Worm (Caenorhabditis elegans) whole organism, L1 larva: ENCODE data around the gene Y116F11B.8.

Experiments used
- C04F5.9 ChIP-seq: sonication (generic microtip); optimal IDR thresholded peaks from 2 replicates; lab custom pipeline; 2016; ENCODE audit warnings: missing genetic modification characterization, missing compliant biosample characterization
- C34B4.2 ChIP-seq: sonication (generic microtip); optimal IDR thresholded peaks from 2 replicates; lab custom pipeline; 2017; ENCODE audit warnings: mild to moderate bottlenecking, missing genetic modification characterization, missing compliant biosample characterization
- F16B12.6 ChIP-seq: fragments of 150-350 bp; optimal IDR thresholded peaks from 2 replicates; lab custom pipeline; 2014; ENCODE audit warnings: missing biosample characterization, missing genetic modification characterization
- aha-1 ChIP-seq: fragments of 150-350 bp; optimal IDR thresholded peaks from 2 replicates; lab custom pipeline; 2014; ENCODE audit warnings: missing biosample characterization, missing genetic modification characterization
- alr-1 ChIP-seq: fragments of 200-800 bp; sonication (Bioruptor generic); optimal IDR thresholded peaks from 2 replicates; lab custom pipeline; 2018; ENCODE audit warnings: borderline replicate concordance, mild to moderate bottlenecking, missing genetic modification characterization, missing compliant biosample characterization
- ama-1 ChIP-seq: fragments of 150-350 bp; optimal IDR thresholded peaks from 2 replicates; lab custom pipeline; 2014
- ceh-88 ChIP-seq: fragments of 200-800 bp; sonication (Bioruptor generic); IDR thresholded peaks from 2 replicates; pipeline ENCODE4 v1.3.6; 2022; ENCODE audit warnings: missing genetic modification characterization, missing compliant biosample characterization
- ces-1 ChIP-seq: fragments of 150-350 bp; optimal IDR thresholded peaks from 2 replicates; lab custom pipeline; 2014; ENCODE audit warnings: missing biosample characterization, missing genetic modification reagents, missing genetic modification characterization
- dsc-1 ChIP-seq: sonication (generic microtip); optimal IDR thresholded peaks from 2 replicates; lab custom pipeline; 2016; ENCODE audit warnings: mild to moderate bottlenecking, missing genetic modification characterization, missing compliant biosample characterization
- egl-27 ChIP-seq, 2 experiments: fragments of 150-350 bp in 1 of 2; sonication (generic microtip); optimal IDR thresholded peaks; 3 replicates each; lab custom pipeline; 2017 to 2018; ENCODE audit warnings: missing biosample characterization in 2 of 2, missing genetic modification characterization in 2 of 2, missing genetic modification reagents in 2 of 2
- ets-5 ChIP-seq: fragments of 200-800 bp; sonication (Bioruptor generic); IDR thresholded peaks from 2 replicates; pipeline ENCODE4 v1.3.6; 2022; ENCODE audit warnings: missing genetic modification characterization, missing compliant biosample characterization
- fkh-10 ChIP-seq: sonication (generic microtip); optimal IDR thresholded peaks from 2 replicates; lab custom pipeline; 2017; ENCODE audit warnings: missing biosample characterization, missing genetic modification reagents, missing genetic modification characterization
- fkh-4 ChIP-seq: sonication (generic microtip); optimal IDR thresholded peaks from 2 replicates; lab custom pipeline; 2016; ENCODE audit warnings: missing compliant biosample characterization, missing genetic modification characterization, borderline replicate concordance
- fos-1 ChIP-seq: fragments of 150-350 bp; optimal IDR thresholded peaks from 2 replicates; lab custom pipeline; 2014; ENCODE audit warnings: missing biosample characterization, missing genetic modification characterization
- hpl-2 ChIP-seq: fragments of 150-350 bp; optimal IDR thresholded peaks from 2 replicates; lab custom pipeline; 2014; ENCODE audit warnings: missing biosample characterization, missing genetic modification reagents, missing genetic modification characterization
- isw-1 ChIP-seq: fragments of 200-800 bp; sonication (Bioruptor generic); IDR thresholded peaks from 2 replicates; pipeline ENCODE4 v1.3.6; 2022; ENCODE audit warnings: missing genetic modification characterization, missing compliant biosample characterization
- lin-14 ChIP-seq: fragments of 200-800 bp; sonication (Bioruptor generic); optimal IDR thresholded peaks from 2 replicates; lab custom pipeline; 2018; ENCODE audit warnings: mild to moderate bottlenecking, missing genetic modification characterization, moderate library complexity, missing compliant biosample characterization
- lin-15B ChIP-seq: fragments of 150-350 bp; sonication (generic microtip); optimal IDR thresholded peaks from 3 replicates; lab custom pipeline; 2014; ENCODE audit warnings: missing biosample characterization, missing genetic modification characterization
- lin-35 ChIP-seq, 2 experiments: fragments of 150-350 bp; optimal IDR thresholded peaks; 2 replicates each; lab custom pipeline; 2014; ENCODE audit warnings: missing biosample characterization in 2 of 2, missing genetic modification characterization in 2 of 2, missing genetic modification reagents in 2 of 2
- lir-3 ChIP-seq: sonication (generic microtip); optimal IDR thresholded peaks from 2 replicates; lab custom pipeline; 2016; ENCODE audit warnings: mild to moderate bottlenecking, missing genetic modification characterization, moderate library complexity, missing compliant biosample characterization; ENCODE audit not compliant: poor library complexity
- lsy-2 ChIP-seq, 2 experiments: fragments of 150-350 bp; optimal IDR thresholded peaks; 2 replicates each; lab custom pipeline; 2014; ENCODE audit warnings: missing biosample characterization in 2 of 2, missing genetic modification characterization in 2 of 2
- mef-2 ChIP-seq: fragments of 150-350 bp; optimal IDR thresholded peaks from 2 replicates; lab custom pipeline; 2014; ENCODE audit warnings: missing biosample characterization, missing genetic modification characterization
- nhr-11 ChIP-seq: fragments of 150-350 bp; optimal IDR thresholded peaks from 2 replicates; lab custom pipeline; 2014; ENCODE audit warnings: missing biosample characterization, missing genetic modification characterization
- nhr-12 ChIP-seq: sonication (generic microtip); optimal IDR thresholded peaks from 2 replicates; lab custom pipeline; 2017; ENCODE audit warnings: missing biosample characterization, missing genetic modification characterization
- nhr-20 ChIP-seq: sonication (generic microtip); optimal IDR thresholded peaks from 2 replicates; lab custom pipeline; 2016; ENCODE audit warnings: mild to moderate bottlenecking, missing genetic modification characterization, missing compliant biosample characterization
- nhr-71 ChIP-seq: sonication (generic microtip); optimal IDR thresholded peaks from 2 replicates; lab custom pipeline; 2016; ENCODE audit warnings: mild to moderate bottlenecking, missing genetic modification characterization, moderate library complexity, missing compliant biosample characterization
- nhr-84 ChIP-seq: sonication (generic microtip); optimal IDR thresholded peaks from 2 replicates; lab custom pipeline; 2017; ENCODE audit warnings: missing biosample characterization, missing genetic modification characterization
- nhr-90 ChIP-seq: sonication (generic microtip); optimal IDR thresholded peaks from 2 replicates; lab custom pipeline; 2016; ENCODE audit warnings: mild to moderate bottlenecking, missing genetic modification characterization, missing compliant biosample characterization; ENCODE audit not compliant: poor library complexity
- pag-3 ChIP-seq: sonication (generic microtip); optimal IDR thresholded peaks from 2 replicates; lab custom pipeline; 2017; ENCODE audit warnings: missing genetic modification characterization, mild to moderate bottlenecking, missing compliant biosample characterization, antibody characterized with exemption, borderline replicate concordance; ENCODE audit not compliant: insufficient read depth
- snpc-4 ChIP-seq: fragments of 150-350 bp; optimal IDR thresholded peaks from 2 replicates; lab custom pipeline; 2014; ENCODE audit warnings: missing biosample characterization, missing genetic modification characterization
- snu-23 ChIP-seq: sonication (generic microtip); optimal IDR thresholded peaks from 2 replicates; lab custom pipeline; 2016; ENCODE audit warnings: missing genetic modification characterization, missing compliant biosample characterization
- unc-30 ChIP-seq: sonication (generic microtip); optimal IDR thresholded peaks from 2 replicates; lab custom pipeline; 2017; ENCODE audit warnings: missing biosample characterization, missing genetic modification characterization
- unc-62 ChIP-seq: fragments of 150-350 bp; optimal IDR thresholded peaks from 2 replicates; lab custom pipeline; 2014; ENCODE audit warnings: missing biosample characterization, missing genetic modification reagents, missing genetic modification characterization
- xbp-1 ChIP-seq: sonication (generic microtip); optimal IDR thresholded peaks from 2 replicates; lab custom pipeline; 2016; ENCODE audit warnings: missing genetic modification characterization, missing compliant biosample characterization
- zag-1 ChIP-seq: fragments of 150-350 bp; optimal IDR thresholded peaks from 2 replicates; lab custom pipeline; 2014; ENCODE audit warnings: missing biosample characterization, missing genetic modification characterization
- ztf-11 ChIP-seq, 2 experiments: sonication (generic microtip); optimal IDR thresholded peaks; 2 replicates each; lab custom pipeline; 2016 to 2017; ENCODE audit warnings: missing genetic modification characterization in 2 of 2, missing biosample characterization in 1 of 2, missing compliant biosample characterization in 1 of 2
- ztf-4 ChIP-seq: fragments of 150-350 bp; optimal IDR thresholded peaks from 2 replicates; lab custom pipeline; 2014; ENCODE audit warnings: missing biosample characterization, missing genetic modification characterization

Y116F11B.8 gene

ce11 chrV:19897557-19897956 is 40.1 kb downstream of the Y116F11B.8 start (continued):
- peak; percentile 24 for TF ChIP-seq F16B12.6
- peak; percentile 85 for TF ChIP-seq nhr-71
- TF ChIP-seq snu-23 (GFP tag; lab: Kevin White, UChicago), result peak; percentile 65
- no peak for TF ChIP-seq isw-1
- peak; percentile 35 for TF ChIP-seq xbp-1 (tag; lab: Kevin White, UChicago)
- TF ChIP-seq nhr-84 (tag; lab: Kevin White, UChicago), result no peak
- TF ChIP-seq ztf-11 (tag; optimal IDR thresholded peaks at IDR 0.05; lab: Kevin White, UChicago), result no peak
- peak in 1 of 2 experiments; percentile 29 for TF ChIP-seq egl-27 (tag; optimal IDR thresholded peaks at IDR 0.05; lab: Kevin White, UChicago)
- no peak for TF ChIP-seq pag-3 (tag; lab: Kevin White, UChicago)
- peak; percentile 20 for TF ChIP-seq nhr-20
- TF ChIP-seq dsc-1 (tag; lab: Kevin White, UChicago), result peak; percentile 81
- TF ChIP-seq ztf-4 (tag; lab: Kevin White, UChicago), result no peak
- TF ChIP-seq mef-2, result no peak
- TF ChIP-seq aha-1 (tag; lab: Kevin White, UChicago), result no peak

ce11 chrV:19897982-19898381 is 40.5 kb downstream of the Y116F11B.8 start:
- TF ChIP-seq lin-35 (GFP tag; optimal IDR thresholded peaks at IDR 0.05; lab: Kevin White, UChicago) (no peak), ceh-88 (GFP tag; lab: Robert Waterston, UW) (no peak), hpl-2 (GFP tag; lab: Kevin White, UChicago) (no peak), snpc-4 (tag; lab: Kevin White, UChicago) (no peak), unc-62 (GFP tag; lab: Kevin White, UChicago) (no peak), nhr-90 (tag; lab: Kevin White, UChicago) (no peak), nhr-11 (no peak), zag-1 (tag; lab: Kevin White, UChicago) (no peak), ces-1 (GFP tag; lab: Kevin White, UChicago) (no peak)
- TF ChIP-seq, all 84 proteins: peak for 0

ce11 chrV:19899167-19899566 is 41.7 kb downstream of the Y116F11B.8 start, which contains the start of gene Y116F11B.14:
Y116F11B.14 (plus strand) TSS chrV:19899467.
- TF ChIP-seq hpl-2 (GFP tag; lab: Kevin White, UChicago), result no peak
- TF ChIP-seq lir-3 (tag; lab: Kevin White, UChicago), result no peak
- TF ChIP-seq nhr-71, result no peak
- TF ChIP-seq lin-14 (GFP tag; lab: Kevin White, UChicago), result no peak
- no peak for TF ChIP-seq nhr-12 (tag; lab: Kevin White, UChicago)
- no peak for TF ChIP-seq ama-1 (lab: Kevin White, UChicago)
- no peak for TF ChIP-seq fkh-10
- no peak for TF ChIP-seq zag-1 (tag; lab: Kevin White, UChicago)
- TF ChIP-seq lsy-2 (tag; optimal IDR thresholded peaks at IDR 0.05; lab: Kevin White, UChicago), result no peak
- TF ChIP-seq egl-27 (tag; optimal IDR thresholded peaks at IDR 0.05; lab: Kevin White, UChicago), result no peak
- TF ChIP-seq C04F5.9, result no peak

ce11 chrV:19901826-19902225 is 44.4 kb downstream of the Y116F11B.8 start:
- TF ChIP-seq hpl-2 (GFP tag; lab: Kevin White, UChicago), result no peak
- TF ChIP-seq unc-30 (tag; lab: Kevin White, UChicago), result no peak
- no peak for TF ChIP-seq fkh-4 (tag; lab: Kevin White, UChicago)
- TF ChIP-seq lin-15B (tag; lab: Kevin White, UChicago), result no peak
- no peak for TF ChIP-seq fos-1 (tag; lab: Kevin White, UChicago)
- no peak for TF ChIP-seq alr-1 (tag; lab: Kevin White, UChicago)
- no peak for TF ChIP-seq C34B4.2 (tag; lab: Kevin White, UChicago)
- TF ChIP-seq ets-5 (GFP tag; lab: Robert Waterston, UW), result no peak
- TF ChIP-seq zag-1 (tag; lab: Kevin White, UChicago), result no peak
- no peak for TF ChIP-seq snu-23 (GFP tag; lab: Kevin White, UChicago)
- TF ChIP-seq egl-27 (tag; optimal IDR thresholded peaks at IDR 0.05; lab: Kevin White, UChicago), result no peak
- TF ChIP-seq, all 84 proteins: peak for 0
